Worm (Caenorhabditis elegans) whole organism, mixed stage, embryonic: ENCODE measurements around the gene acs-7.

Experiments used
- blmp-1 ChIP-seq: fragments of 150-350 bp; optimal IDR thresholded peaks from 2 replicates; lab custom pipeline; 2014; ENCODE audit warnings: missing biosample characterization, missing genetic modification characterization
- ces-1 ChIP-seq: fragments of 150-350 bp; optimal IDR thresholded peaks from 2 replicates; lab custom pipeline; 2014; ENCODE audit warnings: missing biosample characterization, missing genetic modification reagents, missing genetic modification characterization
- elt-3 ChIP-seq: fragments of 150-350 bp; optimal IDR thresholded peaks from 2 replicates; lab custom pipeline; 2014; ENCODE audit warnings: missing biosample characterization, missing genetic modification characterization
- flh-1 ChIP-seq: fragments of 200-800 bp; sonication (Bioruptor generic); optimal IDR thresholded peaks from 2 replicates; lab custom pipeline; 2018; ENCODE audit warnings: mild to moderate bottlenecking, missing genetic modification characterization, moderate library complexity, missing compliant biosample characterization
- lin-13 ChIP-seq: fragments of 150-350 bp; optimal IDR thresholded peaks from 2 replicates; lab custom pipeline; 2014; ENCODE audit warnings: missing biosample characterization, missing genetic modification characterization
- mls-2 ChIP-seq: sonication (generic microtip); optimal IDR thresholded peaks from 2 replicates; lab custom pipeline; 2016; ENCODE audit warnings: mild to moderate bottlenecking, missing genetic modification characterization, moderate library complexity, missing compliant biosample characterization
- nhr-2 ChIP-seq: fragments of 150-350 bp; optimal IDR thresholded peaks from 2 replicates; lab custom pipeline; 2014; ENCODE audit warnings: missing biosample characterization, missing genetic modification characterization
- nhr-28 ChIP-seq: fragments of 150-350 bp; optimal IDR thresholded peaks from 2 replicates; lab custom pipeline; 2014; ENCODE audit warnings: missing biosample characterization, missing genetic modification characterization
- pha-4 ChIP-seq: fragments of 150-350 bp; optimal IDR thresholded peaks from 2 replicates; lab custom pipeline; 2018; ENCODE audit warnings: missing biosample characterization, missing genetic modification reagents, missing genetic modification characterization
- sem-2 ChIP-seq: fragments of 200-800 bp; sonication (Bioruptor generic); optimal IDR thresholded peaks from 2 replicates; lab custom pipeline; 2018; ENCODE audit warnings: mild to moderate bottlenecking, missing genetic modification characterization, missing compliant biosample characterization
- snpc-4 ChIP-seq: fragments of 150-350 bp; optimal IDR thresholded peaks from 2 replicates; lab custom pipeline; 2014; ENCODE audit warnings: missing biosample characterization, missing genetic modification characterization
- sptf-1 ChIP-seq: sonication (generic microtip); optimal IDR thresholded peaks from 2 replicates; lab custom pipeline; 2017; ENCODE audit warnings: mild to moderate bottlenecking, missing genetic modification characterization, moderate library complexity, missing compliant biosample characterization

DNA sequence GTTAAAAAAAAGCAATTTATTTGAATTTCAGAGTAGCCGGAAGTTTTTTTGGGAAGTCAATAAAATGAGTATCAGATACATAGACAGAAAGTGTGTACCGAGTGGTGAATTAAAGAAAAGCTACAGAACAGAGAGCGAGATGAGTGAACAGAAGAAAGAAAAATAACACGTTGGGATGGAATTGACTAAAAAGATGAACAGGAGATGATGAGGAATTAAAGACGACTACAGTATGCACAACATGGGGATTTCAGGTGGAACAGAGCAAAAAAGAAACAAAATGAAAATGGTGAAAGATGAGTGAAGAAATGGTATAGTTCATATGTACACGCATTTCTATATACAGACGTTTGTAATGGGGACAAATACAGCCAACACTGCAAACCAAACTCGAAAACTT lies 20.5 kb upstream of the acs-7 start:
- TF ChIP-seq pha-4 (tag; lab: Kevin White, UChicago) (no peak), mls-2 (tag; lab: Kevin White, UChicago) (no peak), nhr-28 (tag; lab: Kevin White, UChicago) (no peak), blmp-1 (no peak), sptf-1 (tag; lab: Kevin White, UChicago) (no peak), nhr-2 (tag; lab: Kevin White, UChicago) (no peak), lin-13 (tag; lab: Kevin White, UChicago) (no peak), snpc-4 (tag; lab: Kevin White, UChicago) (no peak), flh-1 (GFP tag; lab: Kevin White, UChicago) (no peak), ces-1 (GFP tag; lab: Kevin White, UChicago) (no peak), sem-2 (GFP tag; lab: Kevin White, UChicago) (no peak), elt-3 (tag; lab: Kevin White, UChicago) (no peak)
